Worm (Caenorhabditis elegans): ENCODE data around the gene ufd-2.

DNA sequence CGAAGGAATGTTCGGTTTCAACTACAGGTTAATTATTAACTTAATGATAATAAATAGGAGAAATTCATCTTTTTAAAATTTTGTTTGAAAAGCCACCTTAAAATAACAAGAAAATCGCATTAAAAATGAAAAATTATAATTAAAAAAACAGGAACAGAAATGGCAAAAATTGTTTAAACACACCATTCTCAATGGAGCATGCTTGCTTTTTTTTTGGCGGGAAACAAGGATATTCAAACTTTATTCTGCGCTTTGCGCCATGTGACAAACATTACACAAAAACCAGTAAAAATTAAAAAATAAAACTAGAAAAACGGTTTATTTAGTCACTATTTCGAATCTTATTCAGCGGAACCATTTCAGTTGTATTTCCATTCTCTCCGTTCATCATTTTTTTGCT is 33.8 kb upstream of the ufd-2 start:
- TF ChIP-seq him-1 (tag; optimal IDR thresholded peaks at IDR 0.05) (no peak), dao-5 (tag; optimal IDR thresholded peaks at IDR 0.05) (no peak), W03F9.2 (tag; optimal IDR thresholded peaks at IDR 0.05) (no peak)
